Worm (Caenorhabditis elegans) whole organism, early embryonic: ENCODE measurements around the gene elf-1.

Experiments
- B0310.2 ChIP-seq: sonication (generic microtip); optimal IDR thresholded peaks from 2 replicates; lab custom pipeline; 2016; ENCODE audit warnings: mild to moderate bottlenecking, missing genetic modification characterization, missing compliant biosample characterization
- ama-1 ChIP-seq: fragments of 150-350 bp; optimal IDR thresholded peaks from 2 replicates; lab custom pipeline; 2014
- ceh-36 ChIP-seq: sonication (generic microtip); optimal IDR thresholded peaks from 2 replicates; lab custom pipeline; 2016; ENCODE audit warnings: missing genetic modification characterization, inconsistent platforms, missing compliant biosample characterization
- ets-7 ChIP-seq: sonication (generic microtip); optimal IDR thresholded peaks from 2 replicates; lab custom pipeline; 2016; ENCODE audit warnings: missing genotype, missing genetic modification characterization, missing compliant biosample characterization
- flt-1 ChIP-seq: fragments of 200-800 bp; sonication (Bioruptor generic); IDR thresholded peaks from 2 replicates; pipeline ENCODE4 v1.3.6; 2022; ENCODE audit warnings: missing genetic modification characterization, missing compliant biosample characterization
- hmbx-1 ChIP-seq: sonication (generic microtip); optimal IDR thresholded peaks from 2 replicates; lab custom pipeline; 2016; ENCODE audit warnings: mild to moderate bottlenecking, missing genetic modification characterization, missing compliant biosample characterization
- hnd-1 ChIP-seq: sonication (generic microtip); optimal IDR thresholded peaks from 2 replicates; lab custom pipeline; 2016; ENCODE audit warnings: missing genetic modification characterization, missing compliant biosample characterization
- pes-1 ChIP-seq: fragments of 200-800 bp; sonication (Bioruptor generic); IDR thresholded peaks from 2 replicates; pipeline ENCODE4 v1.3.6; 2022; ENCODE audit warnings: missing genetic modification reagents, missing genetic modification characterization, missing compliant biosample characterization
- scrt-1 ChIP-seq: fragments of 200-800 bp; sonication (Bioruptor generic); IDR thresholded peaks from 2 replicates; pipeline ENCODE4 v1.3.6; 2022; ENCODE audit warnings: missing genetic modification characterization, missing compliant biosample characterization
- sea-1 ChIP-seq: fragments of 200-800 bp; sonication (Bioruptor generic); conservative IDR thresholded peaks from 2 replicates; pipeline ENCODE4 v1.3.6; 2022; ENCODE audit warnings: missing genetic modification characterization, missing compliant biosample characterization
- tbx-37 ChIP-seq: fragments of 200-800 bp; sonication (Bioruptor generic); conservative IDR thresholded peaks from 2 replicates; pipeline ENCODE4 v1.3.6; 2022; ENCODE audit warnings: missing genetic modification reagents, missing genetic modification characterization, missing compliant biosample characterization
- tra-4 ChIP-seq: sonication (generic microtip); optimal IDR thresholded peaks from 2 replicates; lab custom pipeline; 2017; ENCODE audit warnings: missing genetic modification characterization, missing compliant biosample characterization

- no peak for TF ChIP-seq hnd-1 (tag; lab: Kevin White, UChicago)
- no peak for TF ChIP-seq ets-7 (tag; lab: Kevin White, UChicago)
- TF ChIP-seq tra-4: no peak
- no peak for TF ChIP-seq ama-1 (lab: Kevin White, UChicago)
- TF ChIP-seq ceh-36 (tag; lab: Kevin White, UChicago): no peak
- no peak for TF ChIP-seq flt-1
- TF ChIP-seq tbx-37 (GFP tag; lab: Robert Waterston, UW): no peak
- no peak for TF ChIP-seq scrt-1 (GFP tag; lab: Robert Waterston, UW)
- no peak for TF ChIP-seq hmbx-1 (tag; lab: Kevin White, UChicago)
- TF ChIP-seq sea-1 (GFP tag; lab: Robert Waterston, UW): no peak
- TF ChIP-seq pes-1: no peak
- TF ChIP-seq B0310.2: no peak
These were observed 63.4 kb downstream of the elf-1 start, which contains the start of gene pat-12 for ce11 chrIII:752326-752725.
